Fruit fly (Drosophila melanogaster): ENCODE data around the gene CG9799.

DNA sequence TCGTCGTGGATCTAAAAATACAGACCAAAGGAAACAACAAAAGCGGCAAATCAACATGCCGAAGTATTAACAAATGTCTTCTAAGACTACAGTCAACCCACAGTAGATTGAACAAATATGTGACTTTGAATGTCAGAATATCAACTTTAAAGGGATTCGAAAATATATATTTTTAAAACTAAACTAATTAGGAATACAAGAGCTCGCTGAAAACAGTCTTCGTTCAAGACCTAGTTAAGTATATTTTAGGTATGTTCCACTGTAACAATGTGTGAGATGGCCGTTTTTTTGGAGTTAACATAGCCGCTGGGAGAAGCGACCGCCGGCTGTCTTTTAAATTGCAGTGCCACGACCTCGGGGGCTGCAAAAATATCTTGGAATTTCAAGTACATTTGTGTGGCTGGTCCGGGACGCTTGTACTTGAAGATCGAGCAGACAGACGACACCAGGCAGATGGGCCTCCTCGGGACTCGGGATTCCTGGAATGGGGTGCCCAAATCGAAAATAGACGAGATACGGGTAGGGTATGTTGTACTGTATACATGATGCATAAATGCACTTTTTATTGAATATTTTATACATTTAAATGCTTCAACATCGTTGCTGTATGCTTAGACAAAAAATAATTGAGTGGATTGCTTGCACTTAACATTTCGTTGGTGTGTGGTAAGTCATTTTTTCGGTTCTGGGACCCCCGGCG, 40.0 kb upstream of the CG9799 start:
- TF ChIP-seq CG6792 (GFP tag; optimal IDR thresholded peaks at IDR 0.05) (peak; percentile 49), CG11902 (GFP tag; optimal IDR thresholded peaks at IDR 0.05) (no peak), pdm3 (GFP tag; optimal IDR thresholded peaks at IDR 0.05) (peak; percentile 77), OdsH (GFP tag; optimal IDR thresholded peaks at IDR 0.05) (peak; percentile 73), CG16779 (tag; optimal IDR thresholded peaks at IDR 0.05) (peak; percentile 51), CG8319 (GFP tag; optimal IDR thresholded peaks at IDR 0.05) (peak; percentile 27), Sox102F (GFP tag; optimal IDR thresholded peaks at IDR 0.05) (peak; percentile 26), vri (GFP tag; optimal IDR thresholded peaks at IDR 0.05) (peak; percentile 39), lz (GFP tag; optimal IDR thresholded peaks at IDR 0.05) (peak; percentile 53), Hr4 (GFP tag; optimal IDR thresholded peaks at IDR 0.05) (peak; percentile 77)
